Fruit fly (Drosophila melanogaster) whole organism, embryonic: Measurements from ENCODE around the gene Bet3.
A peak's percentile ranks its signal among the peaks of the same experiment; 100 is the strongest.

Experiments
- Abd-B ChIP-seq: fragments of 200-800 bp; sonication (Bioruptor generic); optimal IDR thresholded peaks from 2 replicates; lab custom pipeline; 2018; ENCODE audit warnings: missing biosample characterization, mild to moderate bottlenecking, missing genetic modification characterization, moderate library complexity
- Atf-2 ChIP-seq: fragments of 200-800 bp; sonication (Bioruptor generic); optimal IDR thresholded peaks from 2 replicates; lab custom pipeline; 2016; ENCODE audit warnings: missing biosample characterization, missing genetic modification characterization
- Atf3 ChIP-seq: fragments of 200-800 bp; sonication (Bioruptor generic); optimal IDR thresholded peaks from 3 replicates; lab custom pipeline; 2016; ENCODE audit warnings: missing biosample characterization, missing genetic modification characterization
- B-H1 ChIP-seq: fragments of 200-800 bp; sonication (Bioruptor generic); IDR thresholded peaks from 3 replicates; pipeline ENCODE4 v1.3.6; 2022; ENCODE audit warnings: missing biosample characterization, missing genetic modification characterization
- CG12071 ChIP-seq: fragments of 200-800 bp; sonication (Bioruptor generic); optimal IDR thresholded peaks from 3 replicates; lab custom pipeline; 2018; ENCODE audit warnings: missing biosample characterization, mild to moderate bottlenecking, missing genetic modification characterization
- CG13894 ChIP-seq: fragments of 200-800 bp; sonication (Bioruptor generic); optimal IDR thresholded peaks from 3 replicates; lab custom pipeline; 2018; ENCODE audit warnings: missing biosample characterization, mild to moderate bottlenecking, missing genetic modification characterization, moderate library complexity
- CG17568 ChIP-seq: fragments of 200-800 bp; sonication (Bioruptor generic); optimal IDR thresholded peaks from 2 replicates; lab custom pipeline; 2018; ENCODE audit warnings: missing biosample characterization, mild to moderate bottlenecking, missing genetic modification characterization, moderate library complexity
- CG43689 ChIP-seq: fragments of 200-800 bp; sonication (Bioruptor generic); IDR thresholded peaks from 2 replicates; pipeline ENCODE4 v1.3.6; 2022; ENCODE audit warnings: missing biosample characterization, missing genetic modification characterization
- CG6683 ChIP-seq: fragments of 200-800 bp; sonication (Bioruptor generic); optimal IDR thresholded peaks from 2 replicates; lab custom pipeline; 2017; ENCODE audit warnings: missing biosample characterization, mild to moderate bottlenecking, missing genetic modification characterization, missing genetic modification reagents
- CG8359 ChIP-seq: fragments of 200-800 bp; sonication (Bioruptor generic); optimal IDR thresholded peaks from 2 replicates; lab custom pipeline; 2017; ENCODE audit warnings: missing biosample characterization, mild to moderate bottlenecking, missing genetic modification characterization, borderline replicate concordance
- Deaf1 ChIP-seq: fragments of 200-800 bp; optimal IDR thresholded peaks from 3 replicates; lab custom pipeline; 2019; ENCODE audit warnings: missing biosample characterization, mild to moderate bottlenecking, missing genetic modification characterization, moderate library complexity
- Jarid2 ChIP-seq: fragments of 200-800 bp; sonication (Bioruptor generic); optimal IDR thresholded peaks from 3 replicates; lab custom pipeline; 2017; ENCODE audit warnings: mild to moderate bottlenecking, missing biosample characterization, missing genetic modification reagents, missing genetic modification characterization
- Kr ChIP-seq: fragments of 200-800 bp; sonication (Bioruptor generic); optimal IDR thresholded peaks from 2 replicates; lab custom pipeline; 2017; ENCODE audit warnings: missing biosample characterization, mild to moderate bottlenecking, missing genetic modification characterization
- Nf-YA ChIP-seq: fragments of 200-800 bp; sonication (Bioruptor generic); IDR thresholded peaks from 2 replicates; pipeline ENCODE4 v1.3.6; 2022; ENCODE audit warnings: missing biosample characterization, missing genetic modification characterization
- Nf-YB ChIP-seq: fragments of 200-800 bp; sonication (Bioruptor generic); optimal IDR thresholded peaks from 3 replicates; lab custom pipeline; 2019; ENCODE audit warnings: missing biosample characterization, mild to moderate bottlenecking, missing genetic modification characterization, moderate library complexity
- Nf-YC ChIP-seq: fragments of 200-800 bp; optimal IDR thresholded peaks from 3 replicates; lab custom pipeline; 2019; ENCODE audit warnings: missing biosample characterization, mild to moderate bottlenecking, missing genetic modification characterization, moderate library complexity
- Oli ChIP-seq: fragments of 200-800 bp; sonication (Bioruptor generic); optimal IDR thresholded peaks from 2 replicates; lab custom pipeline; 2018; ENCODE audit warnings: missing biosample characterization, mild to moderate bottlenecking, missing genetic modification characterization, moderate library complexity
- Sin3A ChIP-seq: fragments of >200 bp; optimal IDR thresholded peaks from 2 replicates; lab custom pipeline; 2018
- Sry-β ChIP-seq: fragments of 200-800 bp; sonication (Bioruptor generic); optimal IDR thresholded peaks from 2 replicates; lab custom pipeline; 2018; ENCODE audit warnings: missing biosample characterization, mild to moderate bottlenecking, missing genetic modification characterization, moderate library complexity
- Vsx1 ChIP-seq: fragments of 200-800 bp; sonication (Bioruptor generic); optimal IDR thresholded peaks from 2 replicates; lab custom pipeline; 2017; ENCODE audit warnings: missing biosample characterization, mild to moderate bottlenecking, missing genetic modification characterization, missing genetic modification reagents
- abd-A ChIP-seq: fragments of 200-800 bp; sonication (Bioruptor generic); optimal IDR thresholded peaks from 3 replicates; lab custom pipeline; 2019; ENCODE audit warnings: missing biosample characterization, mild to moderate bottlenecking, missing genetic modification characterization, moderate library complexity
- ash1 ChIP-seq: fragments of 200-800 bp; sonication (Bioruptor generic); optimal IDR thresholded peaks from 2 replicates; lab custom pipeline; 2018; ENCODE audit warnings: missing biosample characterization, mild to moderate bottlenecking, missing genetic modification characterization
- bcd ChIP-seq: fragments of 200-800 bp; sonication (Bioruptor generic); optimal IDR thresholded peaks from 2 replicates; lab custom pipeline; 2017; ENCODE audit warnings: missing biosample characterization, mild to moderate bottlenecking, missing genetic modification characterization
- cg ChIP-seq: fragments of 200-800 bp; sonication (Bioruptor generic); optimal IDR thresholded peaks from 3 replicates; lab custom pipeline; 2019; ENCODE audit warnings: missing biosample characterization, mild to moderate bottlenecking, missing genetic modification characterization, moderate library complexity
- chinmo ChIP-seq: fragments of 200-800 bp; sonication (Bioruptor generic); IDR thresholded peaks from 4 replicates; pipeline ENCODE4 v1.3.6; 2022; ENCODE audit warnings: missing biosample characterization, missing genetic modification characterization; ENCODE audit not compliant: partially characterized antibody
- cwo ChIP-seq: fragments of 200-800 bp; sonication (Bioruptor generic); optimal IDR thresholded peaks from 3 replicates; lab custom pipeline; 2017; ENCODE audit warnings: missing biosample characterization, missing genetic modification characterization, mild to moderate bottlenecking, moderate library complexity, missing genetic modification reagents
- fd102C ChIP-seq: fragments of 200-800 bp; sonication (Bioruptor generic); optimal IDR thresholded peaks from 2 replicates; lab custom pipeline; 2018; ENCODE audit warnings: missing biosample characterization, mild to moderate bottlenecking, missing genetic modification characterization, moderate library complexity
- gce ChIP-seq: fragments of 200-800 bp; sonication (Bioruptor generic); IDR thresholded peaks from 3 replicates; pipeline ENCODE4 v1.3.6; 2022; ENCODE audit warnings: missing biosample characterization, missing genetic modification characterization
- gt ChIP-seq: fragments of 200-800 bp; sonication (Bioruptor generic); IDR thresholded peaks from 2 replicates; pipeline ENCODE4 v1.3.6; 2022; ENCODE audit warnings: missing biosample characterization, missing genetic modification characterization
- ind ChIP-seq: fragments of 200-800 bp; sonication (Bioruptor generic); optimal IDR thresholded peaks from 3 replicates; lab custom pipeline; 2016; ENCODE audit warnings: missing biosample characterization, missing genetic modification characterization
- lola ChIP-seq, 3 experiments: fragments of >200 bp in 2 of 3; fragments of 200-800 bp in 1 of 3; sonication (Bioruptor generic) in 1 of 3; optimal IDR thresholded peaks; 2 replicates each; lab custom pipeline; 2017 to 2019; ENCODE audit warnings: missing biosample characterization in 3 of 3, missing genetic modification characterization in 3 of 3, mild to moderate bottlenecking in 1 of 3, moderate library complexity in 1 of 3
- oc ChIP-seq: fragments of 200-800 bp; sonication (Bioruptor generic); optimal IDR thresholded peaks from 2 replicates; lab custom pipeline; 2018; ENCODE audit warnings: missing biosample characterization, mild to moderate bottlenecking, missing genetic modification characterization, moderate library complexity
- onecut ChIP-seq: fragments of 200-800 bp; sonication (Bioruptor generic); IDR thresholded peaks from 2 replicates; pipeline ENCODE4 v1.3.6; 2022; ENCODE audit warnings: missing biosample characterization, missing genetic modification characterization
- org-1 ChIP-seq: fragments of 200-800 bp; sonication (Bioruptor generic); optimal IDR thresholded peaks from 2 replicates; lab custom pipeline; 2017; ENCODE audit warnings: missing biosample characterization, missing genetic modification characterization
- pan ChIP-seq, 4 experiments: fragments of >200 bp in 3 of 4; fragments of 200-800 bp in 1 of 4; sonication (Bioruptor generic) in 1 of 4; optimal IDR thresholded peaks in 3 of 4; IDR thresholded peaks in 1 of 4; 2 replicates each; pipeline versions ENCODE4 v1.3.6 to Lab custom; 2017 to 2022; ENCODE audit warnings: missing biosample characterization in 2 of 4, missing genetic modification characterization in 2 of 4, mixed read lengths in 1 of 4
- pnt ChIP-seq: fragments of 200-800 bp; sonication (Bioruptor generic); optimal IDR thresholded peaks from 3 replicates; lab custom pipeline; 2016; ENCODE audit warnings: missing biosample characterization, missing genetic modification characterization
- pum ChIP-seq: fragments of 200-800 bp; sonication (Bioruptor generic); optimal IDR thresholded peaks from 2 replicates; lab custom pipeline; 2016; ENCODE audit warnings: missing biosample characterization, missing genetic modification characterization
- repo ChIP-seq: fragments of 200-800 bp; sonication (Bioruptor generic); optimal IDR thresholded peaks from 2 replicates; lab custom pipeline; 2016; ENCODE audit warnings: missing biosample characterization, missing genetic modification characterization
- sisA ChIP-seq: fragments of 200-800 bp; sonication (Bioruptor generic); IDR thresholded peaks from 2 replicates; pipeline ENCODE4 v1.3.6; 2022; ENCODE audit warnings: missing biosample characterization, missing genetic modification characterization
- ssp ChIP-seq: fragments of 200-800 bp; sonication (Bioruptor generic); IDR thresholded peaks from 2 replicates; pipeline ENCODE4 v1.3.6; 2022; ENCODE audit warnings: missing biosample characterization, missing genetic modification characterization
- tio ChIP-seq: fragments of 200-800 bp; sonication (Bioruptor generic); optimal IDR thresholded peaks from 2 replicates; lab custom pipeline; 2017; ENCODE audit warnings: missing biosample characterization, missing genetic modification characterization, inconsistent platforms
- tll ChIP-seq, 2 experiments: fragments of 200-800 bp in 1 of 2; fragments of >200 bp in 1 of 2; sonication (Bioruptor generic) in 1 of 2; optimal IDR thresholded peaks; 2 replicates each; lab custom pipeline; 2017 to 2019; ENCODE audit warnings: missing biosample characterization in 2 of 2, missing genetic modification characterization in 2 of 2, mild to moderate bottlenecking in 1 of 2, moderate library complexity in 1 of 2
- unc-4 ChIP-seq: fragments of 200-800 bp; sonication (Bioruptor generic); IDR thresholded peaks from 2 replicates; pipeline ENCODE4 v1.3.6; 2022; ENCODE audit warnings: missing biosample characterization, missing genetic modification characterization; ENCODE audit not compliant: partially characterized antibody
- vvl ChIP-seq: fragments of 200-800 bp; sonication (Bioruptor generic); IDR thresholded peaks from 2 replicates; pipeline ENCODE4 v1.3.6; 2022; ENCODE audit warnings: missing biosample characterization, missing genetic modification characterization

Bet3 gene

dm6 chr3L:9471151-9471903 lies 29.3 kb upstream of the Bet3 start (continued):
- no peak for TF ChIP-seq oc (tag; lab: Kevin White, UChicago)

- TF ChIP-seq CG13894 (tag; lab: Kevin White, UChicago) (peak; percentile 19), chinmo (GFP tag; lab: Robert Waterston, UW) (0 out of 4 replicates have a peak, but pooled peaks have one; percentile 38), Abd-B (GFP tag; lab: Kevin White, UChicago) (no peak), Sry-β (GFP tag; lab: Kevin White, UChicago) (no peak), Deaf1 (tag; lab: Kevin White, UChicago) (peak; percentile 19), CG17568 (GFP tag; lab: Kevin White, UChicago) (no peak), pnt (GFP tag; lab: Kevin White, UChicago) (no peak), Kr (GFP tag; lab: Kevin White, UChicago) (peak; percentile 32), abd-A (peak; percentile 83), Sin3A (lab: Kevin White, UChicago) (no peak), cg (GFP tag; lab: Kevin White, UChicago) (peak; percentile 59), Oli (tag; lab: Kevin White, UChicago) (no peak)
Observed at dm6 chr3L:9469079-9469478, 27.0 kb upstream of the Bet3 start.

- no peak for TF ChIP-seq CG43689 (GFP tag; lab: Robert Waterston, UW)
- peak; percentile 40 for TF ChIP-seq tio (GFP tag; lab: Kevin White, UChicago)
- no peak for TF ChIP-seq gt
- TF ChIP-seq Atf-2 (GFP tag; lab: Kevin White, UChicago), result no peak
- TF ChIP-seq ssp, result no peak
- peak; percentile 25 for TF ChIP-seq pum
- no peak for TF ChIP-seq CG6683 (GFP tag; lab: Kevin White, UChicago)
- no peak for TF ChIP-seq unc-4
- no peak for TF ChIP-seq ash1
- TF ChIP-seq sisA, result no peak
- TF ChIP-seq fd102C, result no peak
- 0 out of 2 replicates have a peak, but pooled peaks have one; percentile 9 for TF ChIP-seq vvl
- TF ChIP-seq bcd (GFP tag; lab: Kevin White, UChicago), result peak; percentile 21
- no peak for TF ChIP-seq repo (GFP tag; lab: Kevin White, UChicago)
- no peak for TF ChIP-seq Nf-YB (GFP tag; lab: Kevin White, UChicago)
- TF ChIP-seq lola (GFP tag; optimal IDR thresholded peaks at IDR 0.05; lab: Kevin White, UChicago), result no peak
- TF ChIP-seq Sry-β (GFP tag; lab: Kevin White, UChicago), result no peak
- TF ChIP-seq Nf-YA (GFP tag; lab: Robert Waterston, UW), result no peak
- no peak for TF ChIP-seq pan (optimal IDR thresholded peaks at IDR 0.05; lab: Kevin White, UChicago)
- no peak for TF ChIP-seq pan (GFP tag; optimal IDR thresholded peaks at IDR 0.05 in 1 of 2, IDR thresholded peaks at IDR 0.05 in 1 of 2)
- no peak for TF ChIP-seq Nf-YC (tag; lab: Kevin White, UChicago)
- no peak for TF ChIP-seq gce
- TF ChIP-seq CG8359 (GFP tag; lab: Kevin White, UChicago), result no peak
- no peak for TF ChIP-seq tll (GFP tag; optimal IDR thresholded peaks at IDR 0.05; lab: Kevin White, UChicago)
- no peak for TF ChIP-seq CG12071 (GFP tag; lab: Kevin White, UChicago)
- no peak for TF ChIP-seq B-H1 (GFP tag; lab: Robert Waterston, UW)
- no peak for TF ChIP-seq Atf3 (GFP tag; lab: Kevin White, UChicago)
- TF ChIP-seq Jarid2 (GFP tag; lab: Kevin White, UChicago), result peak; percentile 11
- peak; percentile 14 for TF ChIP-seq Vsx1 (GFP tag; lab: Kevin White, UChicago)
- TF ChIP-seq ind (GFP tag; lab: Kevin White, UChicago), result peak; percentile 34
- no peak for TF ChIP-seq onecut (GFP tag; lab: Robert Waterston, UW)
- TF ChIP-seq org-1 (GFP tag; lab: Kevin White, UChicago), result no peak
- TF ChIP-seq cwo (GFP tag; lab: Kevin White, UChicago), result peak; percentile 47
Observed at dm6 chr3L:9468261-9468890, 26.3 kb upstream of the Bet3 start.
